Worm (Caenorhabditis elegans) whole organism, L1 larva: ENCODE data around the gene Y47D3B.4.

Experiments used
- F16B12.6 ChIP-seq: fragments of 150-350 bp; optimal IDR thresholded peaks from 2 replicates; lab custom pipeline; 2014; ENCODE audit warnings: missing biosample characterization, missing genetic modification characterization
- aly-2 ChIP-seq: fragments of 150-350 bp; optimal IDR thresholded peaks from 2 replicates; lab custom pipeline; 2014; ENCODE audit warnings: missing biosample characterization, missing genetic modification characterization
- ama-1 ChIP-seq: fragments of 150-350 bp; optimal IDR thresholded peaks from 2 replicates; lab custom pipeline; 2014
- blmp-1 ChIP-seq: fragments of 150-350 bp; optimal IDR thresholded peaks from 2 replicates; lab custom pipeline; 2014; ENCODE audit warnings: missing biosample characterization, missing genetic modification characterization
- efl-1 ChIP-seq, 4 experiments: fragments of 150-350 bp; optimal IDR thresholded peaks in 3 of 4; peaks in 1 of 4; 1 replicate in 1 of 4; 2 replicates in 3 of 4; lab custom pipeline; 2014; ENCODE audit warnings: missing biosample characterization in 2 of 4, missing genetic modification characterization in 2 of 4, missing genetic modification reagents in 2 of 4
- egl-13 ChIP-seq: sonication (generic microtip); optimal IDR thresholded peaks from 2 replicates; lab custom pipeline; 2016; ENCODE audit warnings: missing genotype, missing genetic modification reagents, missing genetic modification characterization, missing compliant biosample characterization
- fkh-10 ChIP-seq: sonication (generic microtip); optimal IDR thresholded peaks from 2 replicates; lab custom pipeline; 2017; ENCODE audit warnings: missing biosample characterization, missing genetic modification reagents, missing genetic modification characterization
- nhr-12 ChIP-seq: sonication (generic microtip); optimal IDR thresholded peaks from 2 replicates; lab custom pipeline; 2017; ENCODE audit warnings: missing biosample characterization, missing genetic modification characterization
- nhr-20 ChIP-seq: sonication (generic microtip); optimal IDR thresholded peaks from 2 replicates; lab custom pipeline; 2016; ENCODE audit warnings: mild to moderate bottlenecking, missing genetic modification characterization, missing compliant biosample characterization
- pqm-1 ChIP-seq: sonication (generic microtip); optimal IDR thresholded peaks from 3 replicates; lab custom pipeline; 2017; ENCODE audit warnings: missing biosample characterization, missing genetic modification characterization
- rnt-1 ChIP-seq: sonication (generic microtip); optimal IDR thresholded peaks from 2 replicates; lab custom pipeline; 2016; ENCODE audit warnings: mild to moderate bottlenecking, missing genetic modification characterization, moderate library complexity, missing compliant biosample characterization
- sox-4 ChIP-seq: sonication (generic microtip); optimal IDR thresholded peaks from 2 replicates; lab custom pipeline; 2016; ENCODE audit warnings: missing genetic modification characterization, missing compliant biosample characterization
- tbx-2 ChIP-seq: sonication (generic microtip); optimal IDR thresholded peaks from 2 replicates; lab custom pipeline; 2016; ENCODE audit warnings: missing genetic modification characterization, missing compliant biosample characterization
- ztf-11 ChIP-seq, 2 experiments: sonication (generic microtip); optimal IDR thresholded peaks; 2 replicates each; lab custom pipeline; 2016 to 2017; ENCODE audit warnings: missing genetic modification characterization in 2 of 2, missing biosample characterization in 1 of 2, missing compliant biosample characterization in 1 of 2

- TF ChIP-seq egl-13 (tag; lab: Kevin White, UChicago) (no peak), ama-1 (no peak), fkh-10 (GFP tag; lab: Kevin White, UChicago) (no peak), sox-4 (tag; lab: Kevin White, UChicago) (no peak), blmp-1 (tag; lab: Kevin White, UChicago) (no peak), rnt-1 (tag; lab: Kevin White, UChicago) (no peak), pqm-1 (tag; lab: Kevin White, UChicago) (no peak), ztf-11 (tag; optimal IDR thresholded peaks at IDR 0.05; lab: Kevin White, UChicago) (no peak), F16B12.6 (tag; lab: Kevin White, UChicago) (no peak), nhr-12 (tag; lab: Kevin White, UChicago) (no peak), aly-2 (tag; lab: Kevin White, UChicago) (no peak), efl-1 (optimal IDR thresholded peaks at IDR 0.05; lab: Kevin White, UChicago) (no peak), efl-1 (GFP tag; optimal IDR thresholded peaks at IDR 0.05 in 1 of 2; lab: Kevin White, UChicago) (no peak), nhr-20 (no peak), tbx-2 (no peak)
Measured at ce11 chrIII:11410378-11410777, 5.2 kb downstream of the Y47D3B.4 start, which contains the start of gene twk-31.
